Fruit fly (Drosophila melanogaster) whole organism, prepupa: Measurements from ENCODE around the gene Dnz1.
A peak's percentile ranks its signal among the peaks of the same experiment; 100 is the strongest.

Experiments
- CG10669 ChIP-seq: fragments of 200-800 bp; sonication (Bioruptor generic); optimal IDR thresholded peaks from 3 replicates; lab custom pipeline; 2018; ENCODE audit warnings: missing biosample characterization, mild to moderate bottlenecking, missing genetic modification characterization, moderate library complexity
- CG11902 ChIP-seq: fragments of 200-800 bp; sonication (Bioruptor generic); optimal IDR thresholded peaks from 3 replicates; lab custom pipeline; 2016; ENCODE audit warnings: missing biosample characterization, missing genetic modification characterization
- CG1621 ChIP-seq: fragments of 200-800 bp; sonication (Bioruptor generic); optimal IDR thresholded peaks from 3 replicates; lab custom pipeline; 2018; ENCODE audit warnings: missing biosample characterization, mild to moderate bottlenecking, missing genetic modification characterization
- CG32006 ChIP-seq: fragments of 200-800 bp; sonication (Bioruptor generic); optimal IDR thresholded peaks from 3 replicates; lab custom pipeline; 2017; ENCODE audit warnings: missing biosample characterization, mild to moderate bottlenecking, missing genetic modification characterization
- CG34406 ChIP-seq: fragments of 200-800 bp; sonication (Bioruptor generic); optimal IDR thresholded peaks from 3 replicates; lab custom pipeline; 2016; ENCODE audit warnings: missing biosample characterization, missing genetic modification characterization
- CG3919 ChIP-seq: fragments of 200-800 bp; sonication (Bioruptor generic); optimal IDR thresholded peaks from 3 replicates; lab custom pipeline; 2016; ENCODE audit warnings: missing biosample characterization, missing genetic modification characterization
- CG6276 ChIP-seq: fragments of 200-800 bp; sonication (Bioruptor generic); optimal IDR thresholded peaks from 2 replicates; lab custom pipeline; 2017; ENCODE audit warnings: missing biosample characterization, mild to moderate bottlenecking, missing genetic modification characterization
- CG6792 ChIP-seq: fragments of 200-800 bp; sonication (Bioruptor generic); optimal IDR thresholded peaks from 3 replicates; lab custom pipeline; 2016; ENCODE audit warnings: missing biosample characterization, missing genetic modification characterization
- CG6808 ChIP-seq: fragments of 200-800 bp; sonication (Bioruptor generic); optimal IDR thresholded peaks from 3 replicates; lab custom pipeline; 2017; ENCODE audit warnings: missing biosample characterization, missing genetic modification characterization, mild to moderate bottlenecking, moderate library complexity, missing genetic modification reagents
- CG6854 ChIP-seq: fragments of 200-800 bp; sonication (Bioruptor generic); optimal IDR thresholded peaks from 2 replicates; lab custom pipeline; 2017; ENCODE audit warnings: missing biosample characterization, mild to moderate bottlenecking, missing genetic modification characterization
- CG8119 ChIP-seq: fragments of 200-800 bp; sonication (Bioruptor generic); IDR thresholded peaks from 3 replicates; pipeline ENCODE4 v1.3.6; 2022; ENCODE audit warnings: missing biosample characterization, missing genetic modification characterization
- CG8632 ChIP-seq: fragments of 200-800 bp; sonication (Bioruptor generic); optimal IDR thresholded peaks from 3 replicates; lab custom pipeline; 2016; ENCODE audit warnings: missing biosample characterization, missing genetic modification characterization
- CG9139 ChIP-seq: fragments of 200-800 bp; sonication (Bioruptor generic); optimal IDR thresholded peaks from 3 replicates; lab custom pipeline; 2017; ENCODE audit warnings: missing biosample characterization, mild to moderate bottlenecking, missing genetic modification characterization
- Eip75B ChIP-seq: fragments of 200-800 bp; sonication (Bioruptor generic); optimal IDR thresholded peaks from 3 replicates; lab custom pipeline; 2016; ENCODE audit warnings: missing biosample characterization, missing genetic modification characterization
- Eip78C ChIP-seq: fragments of 200-800 bp; sonication (Bioruptor generic); peaks from one replicate; lab custom pipeline; 2016; ENCODE audit warnings: missing biosample characterization, missing genetic modification characterization
- Eip93F ChIP-seq: fragments of 200-800 bp; sonication (Bioruptor generic); optimal IDR thresholded peaks from 2 replicates; lab custom pipeline; 2016; ENCODE audit warnings: missing biosample characterization, mild to moderate bottlenecking, missing genetic modification characterization
- Ets21C ChIP-seq: fragments of 200-800 bp; sonication (Bioruptor generic); optimal IDR thresholded peaks from 3 replicates; lab custom pipeline; 2016; ENCODE audit warnings: missing biosample characterization, missing genetic modification characterization
- Gug ChIP-seq: fragments of 200-800 bp; sonication (Bioruptor generic); IDR thresholded peaks from 2 replicates; pipeline ENCODE4 v1.3.6; 2022; ENCODE audit warnings: missing biosample characterization, missing genetic modification characterization
- Hr38 ChIP-seq: sonication (Bioruptor generic); optimal IDR thresholded peaks from 2 replicates; lab custom pipeline; 2016; ENCODE audit warnings: missing biosample characterization, missing genetic modification characterization
- Hr39 ChIP-seq: fragments of 200-800 bp; sonication (Bioruptor generic); optimal IDR thresholded peaks from 2 replicates; lab custom pipeline; 2016; ENCODE audit warnings: missing biosample characterization, missing genetic modification characterization
- Hr4 ChIP-seq: fragments of 200-800 bp; sonication (Bioruptor generic); optimal IDR thresholded peaks from 3 replicates; lab custom pipeline; 2016; ENCODE audit warnings: missing biosample characterization, missing genetic modification characterization
- Lpt ChIP-seq: fragments of 200-800 bp; sonication (Bioruptor generic); optimal IDR thresholded peaks from 3 replicates; lab custom pipeline; 2016; ENCODE audit warnings: missing biosample characterization, missing genetic modification characterization
- Met ChIP-seq: fragments of 200-800 bp; sonication (Bioruptor generic); optimal IDR thresholded peaks from 3 replicates; lab custom pipeline; 2016; ENCODE audit warnings: missing biosample characterization, missing genetic modification characterization
- Smox ChIP-seq: fragments of 200-800 bp; sonication (Bioruptor generic); optimal IDR thresholded peaks from 3 replicates; lab custom pipeline; 2016; ENCODE audit warnings: missing biosample characterization, missing genetic modification characterization
- Sox102F ChIP-seq: fragments of 200-800 bp; sonication (Bioruptor generic); optimal IDR thresholded peaks from 2 replicates; lab custom pipeline; 2016; ENCODE audit warnings: missing biosample characterization, mild to moderate bottlenecking, missing genetic modification characterization
- Sox14 ChIP-seq: fragments of 200-800 bp; sonication (Bioruptor generic); optimal IDR thresholded peaks from 3 replicates; lab custom pipeline; 2016; ENCODE audit warnings: missing biosample characterization, missing genetic modification characterization
- Sox15 ChIP-seq: fragments of 200-800 bp; sonication (Bioruptor generic); optimal IDR thresholded peaks from 3 replicates; lab custom pipeline; 2016; ENCODE audit warnings: missing biosample characterization, missing genetic modification characterization
- achi ChIP-seq: fragments of 200-800 bp; sonication (Bioruptor generic); optimal IDR thresholded peaks from 3 replicates; lab custom pipeline; 2016; ENCODE audit warnings: missing biosample characterization, missing genetic modification characterization
- acj6 ChIP-seq: fragments of 200-800 bp; sonication (Bioruptor generic); optimal IDR thresholded peaks from 3 replicates; lab custom pipeline; 2016; ENCODE audit warnings: missing biosample characterization, missing genetic modification characterization
- cyc ChIP-seq: fragments of 200-800 bp; sonication (Bioruptor generic); optimal IDR thresholded peaks from 3 replicates; lab custom pipeline; 2016; ENCODE audit warnings: missing biosample characterization, missing genetic modification characterization
- dac ChIP-seq: fragments of 200-800 bp; sonication (Bioruptor generic); optimal IDR thresholded peaks from 2 replicates; lab custom pipeline; 2017; ENCODE audit warnings: missing biosample characterization, mild to moderate bottlenecking, missing genetic modification characterization
- dsx ChIP-seq: fragments of 200-800 bp; optimal IDR thresholded peaks from 3 replicates; lab custom pipeline; 2019; ENCODE audit warnings: missing biosample characterization, mild to moderate bottlenecking, missing genetic modification characterization, moderate library complexity; ENCODE audit not compliant: poor library complexity, severe bottlenecking
- eg ChIP-seq: fragments of 200-800 bp; sonication (Bioruptor generic); IDR thresholded peaks from 3 replicates; pipeline ENCODE4 v1.3.6; 2022; ENCODE audit warnings: missing biosample characterization, missing genetic modification characterization
- esn ChIP-seq: fragments of 200-800 bp; sonication (Bioruptor generic); optimal IDR thresholded peaks from 2 replicates; lab custom pipeline; 2016; ENCODE audit warnings: missing biosample characterization, mild to moderate bottlenecking, missing genetic modification characterization, moderate library complexity
- fd59A ChIP-seq: fragments of 200-800 bp; sonication (Bioruptor generic); optimal IDR thresholded peaks from 2 replicates; lab custom pipeline; 2017; ENCODE audit warnings: missing biosample characterization, mild to moderate bottlenecking, missing genetic modification characterization, missing genetic modification reagents
- fd85E ChIP-seq: fragments of 200-800 bp; sonication (Bioruptor generic); optimal IDR thresholded peaks from 3 replicates; lab custom pipeline; 2016; ENCODE audit warnings: missing biosample characterization, missing genetic modification characterization
- lz ChIP-seq: fragments of 200-800 bp; sonication (Bioruptor generic); optimal IDR thresholded peaks from 3 replicates; lab custom pipeline; 2016; ENCODE audit warnings: missing biosample characterization, missing genetic modification characterization
- net ChIP-seq: fragments of 200-800 bp; sonication (Bioruptor generic); optimal IDR thresholded peaks from 3 replicates; lab custom pipeline; 2016; ENCODE audit warnings: missing biosample characterization, missing genetic modification characterization
- pdm3 ChIP-seq: fragments of 200-800 bp; sonication (Bioruptor generic); optimal IDR thresholded peaks from 3 replicates; lab custom pipeline; 2016; ENCODE audit warnings: missing biosample characterization, missing genetic modification characterization
- spab ChIP-seq: fragments of 200-800 bp; sonication (Bioruptor generic); optimal IDR thresholded peaks from 2 replicates; lab custom pipeline; 2017; ENCODE audit warnings: missing biosample characterization, mild to moderate bottlenecking, missing genetic modification characterization, missing genetic modification reagents
- topi ChIP-seq: fragments of 200-800 bp; sonication (Bioruptor generic); optimal IDR thresholded peaks from 3 replicates; lab custom pipeline; 2016; ENCODE audit warnings: missing biosample characterization, missing genetic modification characterization
- vri ChIP-seq: fragments of 200-800 bp; sonication (Bioruptor generic); optimal IDR thresholded peaks from 3 replicates; lab custom pipeline; 2016; ENCODE audit warnings: missing biosample characterization, mild to moderate bottlenecking, missing genetic modification characterization

Dnz1 gene

DNA sequence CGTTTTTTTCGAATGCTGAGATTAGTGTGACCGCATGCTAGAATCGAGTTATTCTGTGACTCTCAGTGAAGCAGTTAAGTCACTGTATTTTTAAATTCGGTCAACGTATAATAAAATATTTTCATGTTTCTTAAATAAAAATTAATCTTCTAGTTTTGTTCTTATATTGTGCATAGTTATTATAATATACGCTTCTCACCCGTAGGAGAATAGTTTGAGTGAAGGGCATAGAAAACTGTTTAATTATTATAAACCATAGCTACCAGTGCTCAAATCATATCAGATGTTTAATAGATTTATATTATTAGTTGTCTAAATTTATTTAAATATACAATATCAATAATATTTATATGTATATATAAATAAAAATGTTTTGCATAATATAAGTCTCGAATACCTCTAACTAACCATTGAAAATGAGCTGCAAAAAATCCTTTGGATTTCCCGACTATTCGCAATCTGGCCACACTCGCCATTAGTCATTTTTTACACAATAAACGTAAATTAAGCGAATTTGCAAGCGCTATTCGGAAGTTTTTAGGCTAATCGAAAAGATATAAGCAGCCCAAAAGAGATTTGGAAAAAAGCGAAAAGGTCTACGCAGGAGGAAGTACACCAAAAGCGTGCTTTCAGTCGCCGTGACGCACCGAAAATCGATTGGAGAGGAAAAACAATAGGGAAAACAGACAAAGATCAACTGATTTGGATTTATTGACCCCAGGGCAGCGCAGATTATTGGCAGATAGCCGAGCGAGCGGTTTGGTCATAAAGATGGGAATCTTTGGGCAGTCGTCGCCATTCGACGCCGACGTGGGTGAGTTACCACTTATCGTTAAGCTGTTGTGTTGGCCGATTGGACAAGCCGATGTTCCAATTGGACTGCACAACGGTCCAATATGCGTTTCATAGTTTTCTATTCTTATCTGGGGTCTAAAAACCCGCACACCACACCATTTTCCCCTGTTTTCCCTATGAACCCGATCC is 1.9 kb upstream of the Dnz1 start, which contains the start of the genes aurB and Stam (continued):
- TF ChIP-seq CG32006 (GFP tag; lab: Kevin White, UChicago) (peak; percentile 57), Smox (peak; percentile 31), spab (GFP tag; lab: Kevin White, UChicago) (no peak), Eip78C (GFP tag; lab: Kevin White, UChicago) (peak; percentile 60), fd59A (no peak), Hr4 (GFP tag; lab: Kevin White, UChicago) (peak; percentile 53), CG8119 (peak; percentile 48; the same call in 1 of the 3 replicates), vri (peak; percentile 10), dsx (peak; percentile 39), Sox102F (GFP tag; lab: Kevin White, UChicago) (no peak), CG1621 (tag; lab: Kevin White, UChicago) (no peak), Gug (GFP tag; lab: Robert Waterston, UW) (peak; percentile 13; the same call in 1 of the 2 replicates), CG6276 (GFP tag; lab: Kevin White, UChicago) (no peak), acj6 (GFP tag; lab: Kevin White, UChicago) (peak; percentile 63), achi (GFP tag; lab: Kevin White, UChicago) (peak; percentile 43), esn (GFP tag; lab: Kevin White, UChicago) (peak; percentile 46), topi (no peak), eg (GFP tag; lab: Robert Waterston, UW) (peak; percentile 61), CG9139 (GFP tag; lab: Kevin White, UChicago) (no peak), Lpt (GFP tag; lab: Kevin White, UChicago) (no peak), CG10669 (GFP tag; lab: Kevin White, UChicago) (peak; percentile 27), dac (GFP tag; lab: Kevin White, UChicago) (no peak), cyc (no peak), pdm3 (peak; percentile 37), Eip75B (GFP tag; lab: Kevin White, UChicago) (no peak), net (GFP tag; lab: Kevin White, UChicago) (peak; percentile 32), CG34406 (GFP tag; lab: Kevin White, UChicago) (peak; percentile 63), CG3919 (GFP tag; lab: Kevin White, UChicago) (no peak), Ets21C (GFP tag; lab: Kevin White, UChicago) (no peak), CG8632 (GFP tag; lab: Kevin White, UChicago) (peak; percentile 41), Hr39 (GFP tag; lab: Kevin White, UChicago) (peak; percentile 6), Met (peak; percentile 30), CG11902 (GFP tag; lab: Kevin White, UChicago) (no peak), Sox14 (GFP tag; lab: Kevin White, UChicago) (no peak), lz (peak; percentile 25), Sox15 (GFP tag; lab: Kevin White, UChicago) (no peak), Eip93F (GFP tag; lab: Kevin White, UChicago) (no peak), fd85E (GFP tag; lab: Kevin White, UChicago) (no peak), CG6808 (GFP tag; lab: Kevin White, UChicago) (no peak), CG6854 (GFP tag; lab: Kevin White, UChicago) (no peak), Hr38 (GFP tag; lab: Kevin White, UChicago) (no peak), CG6792 (GFP tag; lab: Kevin White, UChicago) (peak; percentile 15)
